Worm (Caenorhabditis elegans) whole organism, L4 larva: ENCODE measurements around the gene str-44.

Experiments used
- D1046.2 ChIP-seq: fragments of 200-800 bp; sonication (Bioruptor generic); IDR thresholded peaks from 2 replicates; pipeline ENCODE4 v1.3.6; 2022; ENCODE audit warnings: missing genetic modification characterization, missing compliant biosample characterization
- R02D3.7 ChIP-seq: fragments of 150-350 bp; sonication (generic microtip); optimal IDR thresholded peaks from 3 replicates; lab custom pipeline; 2014; ENCODE audit warnings: missing biosample characterization, missing genetic modification characterization
- Y105C5A.15 ChIP-seq: fragments of 200-800 bp; sonication (Bioruptor generic); IDR thresholded peaks from 2 replicates; pipeline ENCODE4 v1.3.6; 2022; ENCODE audit warnings: missing genetic modification characterization, missing compliant biosample characterization
- Y75B8A.6 ChIP-seq: fragments of 200-800 bp; sonication (Bioruptor generic); IDR thresholded peaks from 2 replicates; pipeline ENCODE4 v1.3.6; 2022; ENCODE audit warnings: missing genetic modification reagents, missing genetic modification characterization, missing compliant biosample characterization
- ZK546.5 ChIP-seq, 2 experiments: sonication (generic microtip); optimal IDR thresholded peaks; 2 replicates each; lab custom pipeline; 2017; ENCODE audit warnings: missing biosample characterization in 2 of 2, missing genetic modification characterization in 2 of 2
- aha-1 ChIP-seq: fragments of 150-350 bp; peaks from one replicate; lab custom pipeline; 2014; ENCODE audit warnings: missing biosample characterization, missing genetic modification characterization
- ama-1 ChIP-seq: fragments of 150-350 bp; optimal IDR thresholded peaks from 2 replicates; lab custom pipeline; 2014; ENCODE audit warnings: inconsistent platforms, mixed read lengths
- attf-4 ChIP-seq: sonication (generic microtip); optimal IDR thresholded peaks from 3 replicates; lab custom pipeline; 2017; ENCODE audit warnings: missing biosample characterization, missing genetic modification characterization
- ceh-20 ChIP-seq: fragments of 200-800 bp; sonication (Bioruptor generic); IDR thresholded peaks from 2 replicates; pipeline ENCODE4 v1.3.6; 2022; ENCODE audit warnings: missing genetic modification reagents, missing genetic modification characterization, missing compliant biosample characterization
- ceh-28 ChIP-seq: fragments of 150-350 bp; optimal IDR thresholded peaks from 2 replicates; lab custom pipeline; 2014; ENCODE audit warnings: missing biosample characterization, missing genetic modification reagents, missing genetic modification characterization
- ceh-44 ChIP-seq: fragments of 200-800 bp; sonication (Bioruptor generic); IDR thresholded peaks from 2 replicates; pipeline ENCODE4 v1.3.6; 2022; ENCODE audit warnings: missing genetic modification reagents, missing genetic modification characterization, missing compliant biosample characterization
- ceh-62 ChIP-seq: sonication (generic microtip); optimal IDR thresholded peaks from 2 replicates; lab custom pipeline; 2017; ENCODE audit warnings: missing biosample characterization, missing genetic modification characterization
- cey-2 ChIP-seq: sonication (generic microtip); optimal IDR thresholded peaks from 3 replicates; lab custom pipeline; 2017; ENCODE audit warnings: missing genetic modification characterization, mild to moderate bottlenecking, missing compliant biosample characterization, antibody characterized with exemption, borderline replicate concordance; ENCODE audit not compliant: insufficient read depth
- daf-16 ChIP-seq, 3 experiments: sonication (generic microtip); optimal IDR thresholded peaks; 2 replicates each; lab custom pipeline; 2016 to 2017; ENCODE audit warnings: missing genetic modification characterization in 3 of 3, missing genetic modification reagents in 3 of 3, mild to moderate bottlenecking in 2 of 3, missing compliant biosample characterization in 2 of 3, missing biosample characterization in 1 of 3, moderate library complexity in 1 of 3
- daf-8 ChIP-seq: fragments of 200-800 bp; sonication (Bioruptor generic); IDR thresholded peaks from 2 replicates; pipeline ENCODE4 v1.3.6; 2022; ENCODE audit warnings: missing genetic modification characterization, missing compliant biosample characterization
- dmd-6 ChIP-seq: fragments of 200-800 bp; sonication (Bioruptor generic); IDR thresholded peaks from 2 replicates; pipeline ENCODE4 v1.3.6; 2022; ENCODE audit warnings: missing genetic modification reagents, missing genetic modification characterization, missing compliant biosample characterization
- dmd-9 ChIP-seq: fragments of 200-800 bp; sonication (Bioruptor generic); IDR thresholded peaks from 2 replicates; pipeline ENCODE4 v1.3.6; 2022; ENCODE audit warnings: missing genetic modification reagents, missing genetic modification characterization, missing compliant biosample characterization
- duxl-1 ChIP-seq: sonication (generic microtip); optimal IDR thresholded peaks from 2 replicates; lab custom pipeline; 2016; ENCODE audit warnings: mild to moderate bottlenecking, missing genetic modification characterization, moderate library complexity, missing compliant biosample characterization; ENCODE audit not compliant: poor library complexity
- egl-27 ChIP-seq: sonication (generic microtip); optimal IDR thresholded peaks from 3 replicates; lab custom pipeline; 2017; ENCODE audit warnings: missing biosample characterization, missing genetic modification reagents, missing genetic modification characterization
- fos-1 ChIP-seq: fragments of 150-350 bp; optimal IDR thresholded peaks from 2 replicates; lab custom pipeline; 2014; ENCODE audit warnings: missing biosample characterization, missing genetic modification characterization
- gei-8 ChIP-seq: fragments of 200-800 bp; sonication (Bioruptor generic); optimal IDR thresholded peaks from 2 replicates; lab custom pipeline; 2018; ENCODE audit warnings: mild to moderate bottlenecking, missing genetic modification characterization, missing compliant biosample characterization
- hif-1 ChIP-seq, 2 experiments: sonication (generic microtip); optimal IDR thresholded peaks; 2 replicates each; lab custom pipeline; 2016 to 2017; ENCODE audit warnings: missing compliant biosample characterization in 2 of 2, missing genetic modification characterization in 2 of 2, missing genetic modification reagents in 2 of 2, missing genotype in 2 of 2, mild to moderate bottlenecking in 1 of 2
- hlh-11 ChIP-seq: fragments of 200-800 bp; sonication (Bioruptor generic); optimal IDR thresholded peaks from 2 replicates; lab custom pipeline; 2018; ENCODE audit warnings: mild to moderate bottlenecking, missing genetic modification characterization, missing compliant biosample characterization
- lim-7 ChIP-seq: fragments of 200-800 bp; sonication (Bioruptor generic); IDR thresholded peaks from 2 replicates; pipeline ENCODE4 v1.3.6; 2022; ENCODE audit warnings: missing genetic modification characterization, missing compliant biosample characterization
- lin-1 ChIP-seq: fragments of 200-800 bp; sonication (Bioruptor generic); IDR thresholded peaks from 2 replicates; pipeline ENCODE4 v1.3.6; 2022; ENCODE audit warnings: missing genetic modification reagents, missing genetic modification characterization, missing compliant biosample characterization
- lin-15B ChIP-seq: fragments of 150-350 bp; sonication (generic microtip); optimal IDR thresholded peaks from 3 replicates; lab custom pipeline; 2014; ENCODE audit warnings: missing biosample characterization, missing genetic modification characterization
- lir-3 ChIP-seq: sonication (generic microtip); optimal IDR thresholded peaks from 2 replicates; lab custom pipeline; 2016; ENCODE audit warnings: mild to moderate bottlenecking, missing genetic modification characterization, missing compliant biosample characterization
- mdl-1 ChIP-seq, 2 experiments: fragments of 150-350 bp in 1 of 2; sonication (generic microtip) in 1 of 2; optimal IDR thresholded peaks; 2 replicates each; lab custom pipeline; 2014 to 2017; ENCODE audit warnings: missing biosample characterization in 2 of 2, missing genetic modification characterization in 2 of 2
- mxl-3 ChIP-seq: fragments of 200-800 bp; sonication (Bioruptor generic); optimal IDR thresholded peaks from 2 replicates; lab custom pipeline; 2018; ENCODE audit warnings: mild to moderate bottlenecking, missing genetic modification characterization, missing compliant biosample characterization
- nhr-10 ChIP-seq: fragments of 150-350 bp; optimal IDR thresholded peaks from 2 replicates; lab custom pipeline; 2014; ENCODE audit warnings: missing biosample characterization, missing genetic modification characterization
- nhr-102 ChIP-seq: sonication (generic microtip); optimal IDR thresholded peaks from 2 replicates; lab custom pipeline; 2016; ENCODE audit warnings: mild to moderate bottlenecking, missing genetic modification characterization, moderate library complexity, missing compliant biosample characterization
- nhr-11 ChIP-seq: fragments of 150-350 bp; optimal IDR thresholded peaks from 2 replicates; lab custom pipeline; 2014; ENCODE audit warnings: missing biosample characterization, missing genetic modification characterization
- nhr-111 ChIP-seq: fragments of 200-800 bp; sonication (Bioruptor generic); optimal IDR thresholded peaks from 2 replicates; lab custom pipeline; 2018; ENCODE audit warnings: mild to moderate bottlenecking, missing genetic modification characterization, missing compliant biosample characterization
- nhr-28 ChIP-seq: fragments of 150-350 bp; optimal IDR thresholded peaks from 2 replicates; lab custom pipeline; 2014; ENCODE audit warnings: missing biosample characterization, missing genetic modification characterization
- nhr-41 ChIP-seq: fragments of 200-800 bp; sonication (Bioruptor generic); IDR thresholded peaks from 2 replicates; pipeline ENCODE4 v1.3.6; 2022; ENCODE audit warnings: missing genetic modification reagents, missing genetic modification characterization, missing compliant biosample characterization
- nhr-42 ChIP-seq: fragments of 200-800 bp; sonication (Bioruptor generic); IDR thresholded peaks from 2 replicates; pipeline ENCODE4 v1.3.6; 2022; ENCODE audit warnings: missing genetic modification characterization, missing compliant biosample characterization
- nhr-77 ChIP-seq: fragments of 150-350 bp; optimal IDR thresholded peaks from 2 replicates; lab custom pipeline; 2014; ENCODE audit warnings: missing biosample characterization, missing genetic modification characterization
- php-3 ChIP-seq: fragments of 200-800 bp; sonication (Bioruptor generic); IDR thresholded peaks from 2 replicates; pipeline ENCODE4 v1.3.6; 2022; ENCODE audit warnings: missing genetic modification reagents, missing genetic modification characterization, missing compliant biosample characterization
- pqm-1 ChIP-seq: sonication (generic microtip); optimal IDR thresholded peaks from 2 replicates; lab custom pipeline; 2017; ENCODE audit warnings: missing biosample characterization, missing genetic modification characterization
- rbr-2 ChIP-seq: sonication (generic microtip); optimal IDR thresholded peaks from 2 replicates; lab custom pipeline; 2016; ENCODE audit warnings: missing genotype, missing genetic modification characterization, missing compliant biosample characterization
- saeg-2 ChIP-seq: fragments of 200-800 bp; sonication (Bioruptor generic); IDR thresholded peaks from 2 replicates; pipeline ENCODE4 v1.3.6; 2022; ENCODE audit warnings: missing genetic modification reagents, missing genetic modification characterization, missing compliant biosample characterization
- set-16 ChIP-seq: fragments of 200-800 bp; sonication (Bioruptor generic); IDR thresholded peaks from 2 replicates; pipeline ENCODE4 v1.3.6; 2022; ENCODE audit warnings: missing genetic modification reagents, missing genetic modification characterization, missing compliant biosample characterization
- snpc-1.2 ChIP-seq: fragments of 200-800 bp; sonication (Bioruptor generic); IDR thresholded peaks from 2 replicates; pipeline ENCODE4 v1.3.6; 2022; ENCODE audit warnings: missing genetic modification reagents, missing genetic modification characterization, missing compliant biosample characterization
- snpc-4 ChIP-seq: fragments of 150-350 bp; optimal IDR thresholded peaks from 2 replicates; lab custom pipeline; 2014; ENCODE audit warnings: missing biosample characterization, missing genetic modification characterization
- tag-97 ChIP-seq: fragments of 200-800 bp; sonication (Bioruptor generic); IDR thresholded peaks from 2 replicates; pipeline ENCODE4 v1.3.6; 2022; ENCODE audit warnings: missing genetic modification characterization, missing compliant biosample characterization
- vab-7 ChIP-seq: fragments of 200-800 bp; sonication (Bioruptor generic); IDR thresholded peaks from 2 replicates; pipeline ENCODE4 v1.3.6; 2022; ENCODE audit warnings: missing genetic modification reagents, missing genetic modification characterization, missing compliant biosample characterization
- zfp-2 ChIP-seq: sonication (generic microtip); optimal IDR thresholded peaks from 2 replicates; lab custom pipeline; 2016; ENCODE audit warnings: mild to moderate bottlenecking, missing genetic modification characterization, missing compliant biosample characterization
- zfp-3 ChIP-seq: fragments of 200-800 bp; sonication (Bioruptor generic); conservative IDR thresholded peaks from 2 replicates; pipeline ENCODE4 v1.3.6; 2022; ENCODE audit warnings: missing genetic modification reagents, missing genetic modification characterization, missing compliant biosample characterization
- zip-11 ChIP-seq: fragments of 200-800 bp; sonication (Bioruptor generic); IDR thresholded peaks from 2 replicates; pipeline ENCODE4 v1.3.6; 2022; ENCODE audit warnings: missing genetic modification characterization, missing compliant biosample characterization
- ztf-11 ChIP-seq: fragments of 150-350 bp; optimal IDR thresholded peaks from 2 replicates; lab custom pipeline; 2014; ENCODE audit warnings: missing biosample characterization, missing genetic modification characterization

str-44 gene

ce11 chrIV:7188528-7189422 is 11.8 kb downstream of the str-44 start, which contains the start of gene srlf-7 (continued):
- no peak for TF ChIP-seq gei-8
- no peak for TF ChIP-seq zfp-2 (tag; lab: Kevin White, UChicago)
- TF ChIP-seq ceh-44 (GFP tag; lab: Robert Waterston, UW): no peak
- TF ChIP-seq egl-27 (tag; lab: Kevin White, UChicago): no peak
- TF ChIP-seq nhr-77 (tag; lab: Kevin White, UChicago): peak; percentile 95
- no peak for TF ChIP-seq lir-3 (tag; lab: Kevin White, UChicago)
- TF ChIP-seq vab-7 (GFP tag; lab: Robert Waterston, UW): no peak
- TF ChIP-seq nhr-42: no peak
- TF ChIP-seq daf-8: no peak
- TF ChIP-seq php-3 (GFP tag; lab: Robert Waterston, UW): peak; percentile 92
- no peak for TF ChIP-seq mxl-3 (GFP tag; lab: Kevin White, UChicago)
- peak; percentile 78 for TF ChIP-seq nhr-102 (tag; lab: Kevin White, UChicago)
- no peak for TF ChIP-seq zfp-3
- no peak for TF ChIP-seq nhr-111 (GFP tag; lab: Kevin White, UChicago)
- no peak for TF ChIP-seq snpc-4 (tag; lab: Kevin White, UChicago)
- no peak for TF ChIP-seq rbr-2 (tag; lab: Kevin White, UChicago)
- TF ChIP-seq daf-16 (GFP tag; optimal IDR thresholded peaks at IDR 0.05; lab: Kevin White, UChicago): peak in 1 of 2 experiments; percentile 87
- peak; percentile 100 for TF ChIP-seq daf-16 (tag; optimal IDR thresholded peaks at IDR 0.05; lab: Kevin White, UChicago)
- peak; percentile 68; the same call in 1 of the 2 replicates for TF ChIP-seq nhr-41 (GFP tag; lab: Robert Waterston, UW)
- peak; percentile 87 for TF ChIP-seq nhr-10 (tag; lab: Kevin White, UChicago)
- TF ChIP-seq duxl-1 (tag; lab: Kevin White, UChicago): no peak
- TF ChIP-seq ama-1 (lab: Kevin White, UChicago): peak; percentile 38
- TF ChIP-seq dmd-6 (GFP tag; lab: Robert Waterston, UW): peak; percentile 98
- no peak for TF ChIP-seq Y105C5A.15 (GFP tag; lab: Robert Waterston, UW)
- TF ChIP-seq attf-4 (tag; lab: Kevin White, UChicago): no peak
- no peak for TF ChIP-seq Y75B8A.6 (GFP tag; lab: Robert Waterston, UW)
- TF ChIP-seq nhr-11 (tag; lab: Kevin White, UChicago): peak; percentile 32
- TF ChIP-seq ZK546.5 (tag; optimal IDR thresholded peaks at IDR 0.05; lab: Kevin White, UChicago): no peak
- TF ChIP-seq ztf-11 (tag; lab: Kevin White, UChicago): no peak
- no peak for TF ChIP-seq saeg-2 (GFP tag; lab: Robert Waterston, UW)
- no peak for TF ChIP-seq tag-97
- no peak for TF ChIP-seq ceh-28
- peak; percentile 36 for TF ChIP-seq cey-2 (tag; lab: Kevin White, UChicago)
- TF ChIP-seq pqm-1 (tag; lab: Kevin White, UChicago): peak; percentile 97
- TF ChIP-seq hif-1 (tag; optimal IDR thresholded peaks at IDR 0.05; lab: Kevin White, UChicago): no peak
- no peak for TF ChIP-seq snpc-1.2
- TF ChIP-seq nhr-28 (tag; lab: Kevin White, UChicago): peak; percentile 99
- no peak for TF ChIP-seq ceh-62 (tag; lab: Kevin White, UChicago)
- no peak for TF ChIP-seq set-16 (GFP tag; lab: Robert Waterston, UW)
- TF ChIP-seq hlh-11 (tag; lab: Kevin White, UChicago): peak; percentile 95
- TF ChIP-seq mdl-1 (tag; optimal IDR thresholded peaks at IDR 0.05; lab: Kevin White, UChicago): peak; percentile 0 to 87
- peak; percentile 96 for TF ChIP-seq aha-1 (tag; lab: Kevin White, UChicago)
- no peak for TF ChIP-seq R02D3.7
- TF ChIP-seq lin-15B: no peak
- TF ChIP-seq D1046.2 (GFP tag; lab: Robert Waterston, UW): no peak
- 0 out of 2 replicates have a peak, but pooled peaks have one; percentile 19 for TF ChIP-seq ceh-20
- TF ChIP-seq zip-11: no peak
- TF ChIP-seq fos-1 (tag; lab: Kevin White, UChicago): peak; percentile 52
- no peak for TF ChIP-seq lim-7 (GFP tag; lab: Robert Waterston, UW)
- TF ChIP-seq lin-1 (GFP tag; lab: Robert Waterston, UW): peak; percentile 97
- TF ChIP-seq dmd-9 (GFP tag; lab: Robert Waterston, UW): no peak
